Fruit fly (Drosophila melanogaster) whole organism, embryonic: ENCODE measurements around the gene CG15445.

Experiments
- Blimp-1 ChIP-seq: fragments of 200-800 bp; sonication (Bioruptor generic); optimal IDR thresholded peaks from 3 replicates; lab custom pipeline; 2018; ENCODE audit warnings: missing biosample characterization, missing genetic modification characterization, mild to moderate bottlenecking, moderate library complexity, missing genetic modification reagents
- CG10543 ChIP-seq: fragments of 200-800 bp; sonication (Bioruptor generic); optimal IDR thresholded peaks from 3 replicates; lab custom pipeline; 2017; ENCODE audit warnings: missing biosample characterization, mild to moderate bottlenecking, missing genetic modification characterization, moderate library complexity
- CG12659 ChIP-seq: fragments of 200-800 bp; sonication (Bioruptor generic); optimal IDR thresholded peaks from 3 replicates; lab custom pipeline; 2017; ENCODE audit warnings: mild to moderate bottlenecking, missing biosample characterization, missing genetic modification reagents, missing genetic modification characterization
- CG12744 ChIP-seq: fragments of 200-800 bp; sonication (Bioruptor generic); optimal IDR thresholded peaks from 2 replicates; lab custom pipeline; 2016; ENCODE audit warnings: missing biosample characterization, missing genetic modification characterization
- CG31224 ChIP-seq: fragments of 200-800 bp; sonication (Bioruptor generic); IDR thresholded peaks from 2 replicates; pipeline ENCODE4 v1.3.6; 2022; ENCODE audit warnings: missing biosample characterization, missing genetic modification characterization
- CG6791 ChIP-seq: fragments of 200-800 bp; sonication (Bioruptor generic); IDR thresholded peaks from 3 replicates; pipeline ENCODE4 v1.3.6; 2022; ENCODE audit warnings: missing biosample characterization, missing genetic modification characterization; ENCODE audit not compliant: partially characterized antibody
- CTCF ChIP-seq: fragments of 200-800 bp; sonication (Bioruptor generic); optimal IDR thresholded peaks from 2 replicates; lab custom pipeline; 2017; ENCODE audit warnings: missing biosample characterization, mild to moderate bottlenecking, missing genetic modification characterization, moderate library complexity
- Dbx ChIP-seq: fragments of 200-800 bp; sonication (Bioruptor generic); IDR thresholded peaks from 3 replicates; pipeline ENCODE4 v1.3.6; 2022; ENCODE audit warnings: missing biosample characterization, missing genetic modification characterization
- H2.0 ChIP-seq: fragments of 200-800 bp; sonication (Bioruptor generic); IDR thresholded peaks from 2 replicates; pipeline ENCODE4 v1.3.6; 2022; ENCODE audit warnings: missing biosample characterization, missing genetic modification characterization
- Hr78 ChIP-seq, 2 experiments: fragments of 200-800 bp in 1 of 2; fragments of >200 bp in 1 of 2; sonication (Bioruptor generic) in 1 of 2; optimal IDR thresholded peaks; 2 replicates each; lab custom pipeline; 2017 to 2019; ENCODE audit warnings: missing biosample characterization in 2 of 2, missing genetic modification characterization in 2 of 2, mild to moderate bottlenecking in 1 of 2, moderate library complexity in 1 of 2
- Side ChIP-seq: fragments of 200-800 bp; sonication (Bioruptor generic); optimal IDR thresholded peaks from 2 replicates; lab custom pipeline; 2016; ENCODE audit warnings: missing biosample characterization, missing genetic modification characterization
- Spps ChIP-seq: fragments of 200-800 bp; sonication (Bioruptor generic); optimal IDR thresholded peaks from 2 replicates; lab custom pipeline; 2018; ENCODE audit warnings: missing biosample characterization, mild to moderate bottlenecking, missing genetic modification characterization
- da ChIP-seq: fragments of 200-800 bp; sonication (Bioruptor generic); optimal IDR thresholded peaks from 2 replicates; lab custom pipeline; 2016; ENCODE audit warnings: missing biosample characterization, missing genetic modification characterization
- disco-r ChIP-seq: fragments of 200-800 bp; sonication (Bioruptor generic); optimal IDR thresholded peaks from 2 replicates; lab custom pipeline; 2016; ENCODE audit warnings: missing biosample characterization, missing genetic modification characterization
- ems ChIP-seq: fragments of 200-800 bp; sonication (Bioruptor generic); optimal IDR thresholded peaks from 3 replicates; lab custom pipeline; 2016; ENCODE audit warnings: missing biosample characterization, missing genetic modification characterization
- pzg ChIP-seq: fragments of 200-800 bp; sonication (Bioruptor generic); optimal IDR thresholded peaks from 3 replicates; lab custom pipeline; 2018; ENCODE audit warnings: missing biosample characterization, mild to moderate bottlenecking, missing genetic modification characterization, moderate library complexity
- sug ChIP-seq: fragments of 200-800 bp; optimal IDR thresholded peaks from 2 replicates; lab custom pipeline; 2019; ENCODE audit warnings: missing biosample characterization, mild to moderate bottlenecking, missing genetic modification characterization, moderate library complexity

Gene CG15445

dm6 chrX:21127267-21127666, 10.3 kb downstream of the CG15445 start (continued):
- no peak for TF ChIP-seq H2.0 (GFP tag; lab: Robert Waterston, UW)
- no peak for TF ChIP-seq Hr78 (GFP tag; optimal IDR thresholded peaks at IDR 0.05; lab: Kevin White, UChicago)

DNA sequence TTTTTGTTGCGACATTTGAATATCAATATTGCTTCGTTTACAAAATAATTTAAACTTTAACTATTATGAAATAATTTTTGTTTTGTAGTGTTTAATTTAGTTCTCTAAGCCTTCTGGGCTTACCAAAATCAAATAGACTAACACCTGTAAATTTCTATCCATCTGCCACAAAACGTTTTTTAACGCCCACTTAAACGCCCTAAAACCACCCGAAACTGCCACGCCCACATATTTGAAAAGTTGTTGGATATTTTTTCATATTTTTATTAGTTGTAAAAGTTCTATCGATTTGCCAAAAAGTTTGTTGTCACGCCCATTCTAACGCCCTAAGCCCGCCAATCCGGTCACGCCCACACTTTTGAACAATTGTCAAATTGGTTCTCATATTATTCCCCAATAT, 30.0 kb downstream of the CG15445 start, which contains the start of gene CG45154:
CG45154 (minus strand) TSS at position 101 of the 400 bp plus-strand sequence.
- TF ChIP-seq CG31224 (GFP tag; lab: Robert Waterston, UW) (no peak), da (GFP tag; lab: Kevin White, UChicago) (no peak), sug (tag; lab: Kevin White, UChicago) (no peak), CG10543 (no peak), Blimp-1 (GFP tag; lab: Kevin White, UChicago) (no peak), CG12744 (GFP tag; lab: Kevin White, UChicago) (no peak), Side (GFP tag; lab: Kevin White, UChicago) (no peak), CG6791 (GFP tag; lab: Robert Waterston, UW) (no peak), CTCF (GFP tag; lab: Kevin White, UChicago) (no peak), disco-r (GFP tag; lab: Kevin White, UChicago) (no peak), Spps (tag; lab: Kevin White, UChicago) (no peak), Dbx (GFP tag; lab: Robert Waterston, UW) (no peak), ems (GFP tag; lab: Kevin White, UChicago) (no peak), pzg (GFP tag; lab: Kevin White, UChicago) (no peak), CG12659 (GFP tag; lab: Kevin White, UChicago) (no peak), Hr78 (GFP tag; optimal IDR thresholded peaks at IDR 0.05; lab: Kevin White, UChicago) (no peak)
